Worm (Caenorhabditis elegans) whole organism, L4 larva: ENCODE data around the gene exc-14.
"Not testable (repeated sequence)": the region's sequence is repeated elsewhere in the genome, so short reads cannot be mapped to it uniquely, and the experiment has no call there.

Source experiments
- D1046.2 ChIP-seq: fragments of 200-800 bp; sonication (Bioruptor generic); IDR thresholded peaks from 2 replicates; pipeline ENCODE4 v1.3.6; 2022; ENCODE audit warnings: missing genetic modification characterization, missing compliant biosample characterization
- F10B5.3 ChIP-seq: sonication (generic microtip); optimal IDR thresholded peaks from 2 replicates; lab custom pipeline; 2016; ENCODE audit warnings: mild to moderate bottlenecking, missing genetic modification characterization, missing compliant biosample characterization
- F26F4.8 ChIP-seq: fragments of 200-800 bp; sonication (Bioruptor generic); conservative IDR thresholded peaks from 2 replicates; pipeline ENCODE4 v1.3.6; 2022; ENCODE audit warnings: missing genetic modification characterization, missing compliant biosample characterization
- F37D6.2 ChIP-seq: sonication (generic microtip); optimal IDR thresholded peaks from 2 replicates; lab custom pipeline; 2016; ENCODE audit warnings: mild to moderate bottlenecking, missing genetic modification characterization, missing compliant biosample characterization
- R02D3.7 ChIP-seq: fragments of 150-350 bp; sonication (generic microtip); optimal IDR thresholded peaks from 3 replicates; lab custom pipeline; 2014; ENCODE audit warnings: missing biosample characterization, missing genetic modification characterization
- Y48G9A.11 ChIP-seq: fragments of 200-800 bp; sonication (Bioruptor generic); IDR thresholded peaks from 2 replicates; pipeline ENCODE4 v1.3.6; 2022; ENCODE audit warnings: missing genetic modification reagents, missing genetic modification characterization, missing compliant biosample characterization
- Y75B8A.6 ChIP-seq: fragments of 200-800 bp; sonication (Bioruptor generic); IDR thresholded peaks from 2 replicates; pipeline ENCODE4 v1.3.6; 2022; ENCODE audit warnings: missing genetic modification reagents, missing genetic modification characterization, missing compliant biosample characterization
- ZK337.2 ChIP-seq: fragments of 200-800 bp; sonication (Bioruptor generic); IDR thresholded peaks from 2 replicates; pipeline ENCODE4 v1.3.6; 2022; ENCODE audit warnings: missing genetic modification reagents, missing genetic modification characterization, missing compliant biosample characterization
- ZK546.5 ChIP-seq, 2 experiments: sonication (generic microtip); optimal IDR thresholded peaks; 2 replicates each; lab custom pipeline; 2017; ENCODE audit warnings: missing biosample characterization in 2 of 2, missing genetic modification characterization in 2 of 2
- arid-1 ChIP-seq: fragments of 200-800 bp; sonication (Bioruptor generic); conservative IDR thresholded peaks from 2 replicates; pipeline ENCODE4 v1.3.6; 2022; ENCODE audit warnings: missing genetic modification reagents, missing genetic modification characterization, missing compliant biosample characterization
- attf-4 ChIP-seq: sonication (generic microtip); optimal IDR thresholded peaks from 3 replicates; lab custom pipeline; 2017; ENCODE audit warnings: missing biosample characterization, missing genetic modification characterization
- ceh-20 ChIP-seq: fragments of 200-800 bp; sonication (Bioruptor generic); IDR thresholded peaks from 2 replicates; pipeline ENCODE4 v1.3.6; 2022; ENCODE audit warnings: missing genetic modification reagents, missing genetic modification characterization, missing compliant biosample characterization
- ceh-44 ChIP-seq: fragments of 200-800 bp; sonication (Bioruptor generic); IDR thresholded peaks from 2 replicates; pipeline ENCODE4 v1.3.6; 2022; ENCODE audit warnings: missing genetic modification reagents, missing genetic modification characterization, missing compliant biosample characterization
- ces-1 ChIP-seq: fragments of 150-350 bp; sonication (generic microtip); optimal IDR thresholded peaks from 4 replicates; lab custom pipeline; 2014; ENCODE audit warnings: missing biosample characterization, missing genetic modification reagents, missing genetic modification characterization
- ctbp-1 ChIP-seq: fragments of 200-800 bp; sonication (Bioruptor generic); IDR thresholded peaks from 2 replicates; pipeline ENCODE4 v1.3.6; 2022; ENCODE audit warnings: missing genetic modification reagents, missing genetic modification characterization, missing compliant biosample characterization
- daf-16 ChIP-seq, 3 experiments: sonication (generic microtip); optimal IDR thresholded peaks; 2 replicates each; lab custom pipeline; 2016 to 2017; ENCODE audit warnings: missing genetic modification characterization in 3 of 3, missing genetic modification reagents in 3 of 3, mild to moderate bottlenecking in 2 of 3, missing compliant biosample characterization in 2 of 3, missing biosample characterization in 1 of 3, moderate library complexity in 1 of 3
- dmd-6 ChIP-seq: fragments of 200-800 bp; sonication (Bioruptor generic); IDR thresholded peaks from 2 replicates; pipeline ENCODE4 v1.3.6; 2022; ENCODE audit warnings: missing genetic modification reagents, missing genetic modification characterization, missing compliant biosample characterization
- dmd-8 ChIP-seq: fragments of 200-800 bp; sonication (Bioruptor generic); IDR thresholded peaks from 2 replicates; pipeline ENCODE4 v1.3.6; 2022; ENCODE audit warnings: missing genetic modification characterization, missing compliant biosample characterization
- dmd-9 ChIP-seq: fragments of 200-800 bp; sonication (Bioruptor generic); IDR thresholded peaks from 2 replicates; pipeline ENCODE4 v1.3.6; 2022; ENCODE audit warnings: missing genetic modification reagents, missing genetic modification characterization, missing compliant biosample characterization
- dpl-1 ChIP-seq: fragments of 150-350 bp; optimal IDR thresholded peaks from 2 replicates; lab custom pipeline; 2014; ENCODE audit warnings: missing biosample characterization, missing genetic modification reagents, missing genetic modification characterization
- duxl-1 ChIP-seq: sonication (generic microtip); optimal IDR thresholded peaks from 2 replicates; lab custom pipeline; 2016; ENCODE audit warnings: mild to moderate bottlenecking, missing genetic modification characterization, moderate library complexity, missing compliant biosample characterization; ENCODE audit not compliant: poor library complexity
- egl-27 ChIP-seq: sonication (generic microtip); optimal IDR thresholded peaks from 3 replicates; lab custom pipeline; 2017; ENCODE audit warnings: missing biosample characterization, missing genetic modification reagents, missing genetic modification characterization
- egl-43 ChIP-seq: fragments of 200-800 bp; sonication (Bioruptor generic); IDR thresholded peaks from 2 replicates; pipeline ENCODE4 v1.3.6; 2022; ENCODE audit warnings: missing genetic modification reagents, missing genetic modification characterization, missing compliant biosample characterization
- hmg-1.1 ChIP-seq: fragments of 200-800 bp; sonication (Bioruptor generic); IDR thresholded peaks from 2 replicates; pipeline ENCODE4 v1.3.6; 2022; ENCODE audit warnings: missing genetic modification reagents, missing genetic modification characterization, missing compliant biosample characterization
- lin-1 ChIP-seq: fragments of 200-800 bp; sonication (Bioruptor generic); IDR thresholded peaks from 2 replicates; pipeline ENCODE4 v1.3.6; 2022; ENCODE audit warnings: missing genetic modification reagents, missing genetic modification characterization, missing compliant biosample characterization
- lin-29 ChIP-seq: fragments of 200-800 bp; sonication (Bioruptor generic); IDR thresholded peaks from 2 replicates; pipeline ENCODE4 v1.3.6; 2022; ENCODE audit warnings: missing genetic modification reagents, missing genetic modification characterization, missing compliant biosample characterization
- lin-38 ChIP-seq: fragments of 200-800 bp; sonication (Bioruptor generic); IDR thresholded peaks from 2 replicates; pipeline ENCODE4 v1.3.6; 2022; ENCODE audit warnings: missing genetic modification reagents, missing genetic modification characterization, missing compliant biosample characterization
- lir-3 ChIP-seq: sonication (generic microtip); optimal IDR thresholded peaks from 2 replicates; lab custom pipeline; 2016; ENCODE audit warnings: mild to moderate bottlenecking, missing genetic modification characterization, missing compliant biosample characterization
- lsy-2 ChIP-seq, 2 experiments: fragments of 150-350 bp in 1 of 2; sonication (generic microtip) in 1 of 2; optimal IDR thresholded peaks; 2 replicates each; lab custom pipeline; 2014 to 2017; ENCODE audit warnings: missing biosample characterization in 2 of 2, missing genetic modification characterization in 2 of 2
- madf-9 ChIP-seq: fragments of 200-800 bp; sonication (Bioruptor generic); conservative IDR thresholded peaks from 2 replicates; pipeline ENCODE4 v1.3.6; 2022; ENCODE audit warnings: missing genetic modification reagents, missing genetic modification characterization, missing compliant biosample characterization
- mdt-29 ChIP-seq: fragments of 200-800 bp; sonication (Bioruptor generic); IDR thresholded peaks from 2 replicates; pipeline ENCODE4 v1.3.6; 2022; ENCODE audit warnings: missing genetic modification reagents, missing genetic modification characterization, missing compliant biosample characterization
- nhr-11 ChIP-seq: fragments of 150-350 bp; optimal IDR thresholded peaks from 2 replicates; lab custom pipeline; 2014; ENCODE audit warnings: missing biosample characterization, missing genetic modification characterization
- nhr-41 ChIP-seq: fragments of 200-800 bp; sonication (Bioruptor generic); IDR thresholded peaks from 2 replicates; pipeline ENCODE4 v1.3.6; 2022; ENCODE audit warnings: missing genetic modification reagents, missing genetic modification characterization, missing compliant biosample characterization
- nhr-42 ChIP-seq: fragments of 200-800 bp; sonication (Bioruptor generic); IDR thresholded peaks from 2 replicates; pipeline ENCODE4 v1.3.6; 2022; ENCODE audit warnings: missing genetic modification characterization, missing compliant biosample characterization
- nhr-48 ChIP-seq: sonication (generic microtip); optimal IDR thresholded peaks from 2 replicates; lab custom pipeline; 2016; ENCODE audit warnings: mild to moderate bottlenecking, missing genetic modification characterization, missing compliant biosample characterization
- nhr-77 ChIP-seq: fragments of 150-350 bp; optimal IDR thresholded peaks from 2 replicates; lab custom pipeline; 2014; ENCODE audit warnings: missing biosample characterization, missing genetic modification characterization
- pha-4 ChIP-seq, 2 experiments: fragments of 150-350 bp in 1 of 2; fragments of 200-800 bp in 1 of 2; sonication (Bioruptor generic) in 1 of 2; IDR thresholded peaks in 1 of 2; optimal IDR thresholded peaks in 1 of 2; 2 replicates each; pipeline versions ENCODE4 v1.3.6 to Lab custom; 2014 to 2022; ENCODE audit warnings: missing genetic modification characterization in 2 of 2, missing genetic modification reagents in 2 of 2, missing biosample characterization in 1 of 2, missing compliant biosample characterization in 1 of 2
- php-3 ChIP-seq: fragments of 200-800 bp; sonication (Bioruptor generic); IDR thresholded peaks from 2 replicates; pipeline ENCODE4 v1.3.6; 2022; ENCODE audit warnings: missing genetic modification reagents, missing genetic modification characterization, missing compliant biosample characterization
- rbr-2 ChIP-seq: sonication (generic microtip); optimal IDR thresholded peaks from 2 replicates; lab custom pipeline; 2016; ENCODE audit warnings: missing genotype, missing genetic modification characterization, missing compliant biosample characterization
- saeg-2 ChIP-seq: fragments of 200-800 bp; sonication (Bioruptor generic); IDR thresholded peaks from 2 replicates; pipeline ENCODE4 v1.3.6; 2022; ENCODE audit warnings: missing genetic modification reagents, missing genetic modification characterization, missing compliant biosample characterization
- set-16 ChIP-seq: fragments of 200-800 bp; sonication (Bioruptor generic); IDR thresholded peaks from 2 replicates; pipeline ENCODE4 v1.3.6; 2022; ENCODE audit warnings: missing genetic modification reagents, missing genetic modification characterization, missing compliant biosample characterization
- snpc-1.2 ChIP-seq: fragments of 200-800 bp; sonication (Bioruptor generic); IDR thresholded peaks from 2 replicates; pipeline ENCODE4 v1.3.6; 2022; ENCODE audit warnings: missing genetic modification reagents, missing genetic modification characterization, missing compliant biosample characterization
- snpc-4 ChIP-seq: fragments of 150-350 bp; optimal IDR thresholded peaks from 2 replicates; lab custom pipeline; 2014; ENCODE audit warnings: missing biosample characterization, missing genetic modification characterization
- spr-3 ChIP-seq: fragments of 200-800 bp; sonication (Bioruptor generic); optimal IDR thresholded peaks from 2 replicates; lab custom pipeline; 2018; ENCODE audit warnings: mild to moderate bottlenecking, missing genetic modification characterization, missing compliant biosample characterization
- vab-7 ChIP-seq: fragments of 200-800 bp; sonication (Bioruptor generic); IDR thresholded peaks from 2 replicates; pipeline ENCODE4 v1.3.6; 2022; ENCODE audit warnings: missing genetic modification reagents, missing genetic modification characterization, missing compliant biosample characterization
- zfp-3 ChIP-seq: fragments of 200-800 bp; sonication (Bioruptor generic); conservative IDR thresholded peaks from 2 replicates; pipeline ENCODE4 v1.3.6; 2022; ENCODE audit warnings: missing genetic modification reagents, missing genetic modification characterization, missing compliant biosample characterization

The exc-14 gene

DNA sequence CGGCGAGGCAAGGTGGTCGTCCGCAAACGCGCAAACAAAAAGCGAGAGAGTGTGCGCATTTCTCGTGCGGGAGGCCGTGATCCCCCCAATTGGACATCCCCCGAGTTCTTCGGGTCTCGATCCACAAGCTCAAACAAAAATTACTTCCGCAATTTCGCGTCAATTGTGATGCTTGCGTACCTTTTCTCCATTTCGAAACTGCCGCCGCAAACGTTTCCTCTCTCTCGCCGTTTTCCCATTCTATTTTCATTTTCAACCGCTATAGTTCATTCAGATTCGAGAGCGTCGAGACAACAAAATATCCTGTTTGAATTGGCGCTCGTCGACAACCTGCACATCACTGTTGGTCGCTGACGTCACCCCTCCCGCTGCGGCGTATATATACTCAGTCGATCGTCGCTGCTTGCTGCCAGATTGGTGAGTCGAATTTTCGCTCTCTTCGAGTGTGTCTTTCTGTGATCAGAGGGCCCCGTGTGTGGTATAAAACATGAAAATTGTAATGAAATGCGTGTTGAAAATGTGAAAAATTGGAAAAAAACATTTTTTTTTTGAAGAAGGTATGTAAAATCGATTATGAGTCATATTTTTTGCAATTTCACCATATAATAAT lies 3.4 kb upstream of the exc-14 start, which contains the start of the genes pqn-51 and K11D12.14 (continued):
- TF ChIP-seq saeg-2 (peak; percentile 86), daf-16 (GFP tag; optimal IDR thresholded peaks at IDR 0.05; lab: Kevin White, UChicago) (peak; percentile 48 to 74), daf-16 (tag; optimal IDR thresholded peaks at IDR 0.05; lab: Kevin White, UChicago) (peak; percentile 81), mdt-29 (GFP tag; lab: Robert Waterston, UW) (0 out of 2 replicates have a peak, but pooled peaks have one; percentile 59), attf-4 (tag; lab: Kevin White, UChicago) (no peak), F37D6.2 (peak; percentile 91), nhr-77 (peak; percentile 77), madf-9 (GFP tag; lab: Robert Waterston, UW) (peak; percentile 83), nhr-48 (peak; percentile 89), egl-43 (GFP tag; lab: Robert Waterston, UW) (peak; percentile 97), duxl-1 (tag; lab: Kevin White, UChicago) (peak; percentile 42), snpc-4 (tag; lab: Kevin White, UChicago) (no peak), spr-3 (GFP tag; lab: Kevin White, UChicago) (peak; percentile 61), ces-1 (GFP tag; lab: Kevin White, UChicago) (no peak), R02D3.7 (tag; lab: Kevin White, UChicago) (no peak), nhr-41 (no peak), dpl-1 (GFP tag; lab: Kevin White, UChicago) (peak; percentile 90), nhr-11 (peak; percentile 87), dmd-8 (GFP tag; lab: Robert Waterston, UW) (0 out of 2 replicates have a peak, but pooled peaks have one; percentile 64), ceh-20 (GFP tag; lab: Robert Waterston, UW) (peak; percentile 97), F26F4.8 (no peak), F10B5.3 (tag; lab: Kevin White, UChicago) (peak; percentile 79), lir-3 (no peak), egl-27 (no peak), ZK546.5 (tag; optimal IDR thresholded peaks at IDR 0.05; lab: Kevin White, UChicago) (peak; percentile 42 to 90), hmg-1.1 (GFP tag; lab: Robert Waterston, UW) (peak; percentile 91), lsy-2 (tag; optimal IDR thresholded peaks at IDR 0.05; lab: Kevin White, UChicago) (peak; percentile 81 to 92), php-3 (GFP tag; lab: Robert Waterston, UW) (peak; percentile 71; the same call in 1 of the 2 replicates)

DNA sequence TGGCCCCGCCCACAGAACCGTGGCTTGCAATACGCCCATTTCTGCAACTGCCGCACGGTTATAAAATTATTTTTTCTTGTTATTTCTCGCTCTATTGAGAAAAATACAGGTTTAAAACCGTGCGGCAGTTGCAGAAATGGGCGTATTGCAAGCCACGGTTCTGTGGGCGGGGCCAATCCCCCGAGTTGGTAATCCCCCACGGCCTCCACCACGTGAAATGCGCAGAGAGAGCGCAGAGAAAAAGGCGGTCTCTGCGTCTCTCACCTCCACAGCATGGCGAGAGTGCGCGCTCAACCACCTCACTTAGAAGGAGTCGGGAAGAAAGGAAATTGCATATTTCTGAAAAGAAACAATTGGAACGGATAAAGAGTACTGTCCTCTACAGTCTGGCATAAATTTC lies 1.2 kb upstream of the exc-14 start:
- peak; percentile 82 for TF ChIP-seq php-3 (GFP tag; lab: Robert Waterston, UW)
- TF ChIP-seq nhr-42 (GFP tag; lab: Robert Waterston, UW), result peak; percentile 93
- TF ChIP-seq dmd-6 (GFP tag; lab: Robert Waterston, UW), result peak; percentile 89
- peak; percentile 57; the same call in 1 of the 2 replicates for TF ChIP-seq Y48G9A.11 (GFP tag; lab: Robert Waterston, UW)
- TF ChIP-seq mdt-29 (GFP tag; lab: Robert Waterston, UW), result peak; percentile 75
- TF ChIP-seq D1046.2, result peak; percentile 73; the same call in 1 of the 2 replicates
- peak; percentile 60; the same call in 1 of the 2 replicates for TF ChIP-seq lin-1 (GFP tag; lab: Robert Waterston, UW)
- TF ChIP-seq lin-29, result peak; percentile 81
- peak; percentile 97 for TF ChIP-seq hmg-1.1 (GFP tag; lab: Robert Waterston, UW)
- peak; percentile 79; the same call in 1 of the 2 replicates for TF ChIP-seq arid-1 (GFP tag; lab: Robert Waterston, UW)
- peak; percentile 77 for TF ChIP-seq madf-9 (GFP tag; lab: Robert Waterston, UW)
- TF ChIP-seq ceh-20 (GFP tag; lab: Robert Waterston, UW), result peak; percentile 91
- peak; percentile 80 for TF ChIP-seq pha-4 (GFP tag; IDR thresholded peaks at IDR 0.05; lab: Robert Waterston, UW)
- not testable (repeated sequence) for TF ChIP-seq pha-4 (tag; optimal IDR thresholded peaks at IDR 0.05; lab: Kevin White, UChicago)
- TF ChIP-seq rbr-2 (tag; lab: Kevin White, UChicago), result peak; percentile 25
- TF ChIP-seq dmd-9 (GFP tag; lab: Robert Waterston, UW), result 0 out of 2 replicates have a peak, but pooled peaks have one; percentile 64
- TF ChIP-seq snpc-1.2, result 0 out of 2 replicates have a peak, but pooled peaks have one; percentile 30
- peak; percentile 95 for TF ChIP-seq ctbp-1 (GFP tag; lab: Robert Waterston, UW)
- TF ChIP-seq zfp-3 (GFP tag; lab: Robert Waterston, UW), result peak; percentile 82
- TF ChIP-seq ZK337.2 (GFP tag; lab: Robert Waterston, UW), result peak; percentile 46; the same call in 1 of the 2 replicates
- peak; percentile 81; the same call in 1 of the 2 replicates for TF ChIP-seq vab-7 (GFP tag; lab: Robert Waterston, UW)
- TF ChIP-seq set-16 (GFP tag; lab: Robert Waterston, UW), result peak; percentile 94
- peak; percentile 79 for TF ChIP-seq saeg-2
- 0 out of 2 replicates have a peak, but pooled peaks have one; percentile 59 for TF ChIP-seq dmd-8 (GFP tag; lab: Robert Waterston, UW)
- TF ChIP-seq lin-38 (GFP tag; lab: Robert Waterston, UW), result peak; percentile 90
- TF ChIP-seq Y75B8A.6, result 0 out of 2 replicates have a peak, but pooled peaks have one; percentile 33
- TF ChIP-seq ceh-44, result peak; percentile 86
